Fruit fly (Drosophila melanogaster) Kc167 (cell line): ENCODE measurements around the gene smg.

Experiments
- Myc ChIP-seq: fragments of >200 bp; optimal IDR thresholded peaks from 2 replicates; lab custom pipeline; 2017; ENCODE audit warnings: missing external identifiers
- Sin3A ChIP-seq: fragments of >200 bp; optimal IDR thresholded peaks from 2 replicates; lab custom pipeline; 2018; ENCODE audit warnings: missing external identifiers
- h ChIP-seq: fragments of >200 bp; optimal IDR thresholded peaks from 3 replicates; lab custom pipeline; 2018; ENCODE audit warnings: missing external identifiers
- insv ChIP-seq: fragments of >200 bp; optimal IDR thresholded peaks from 3 replicates; lab custom pipeline; 2018; ENCODE audit warnings: missing external identifiers
- psq ChIP-seq: fragments of >200 bp; optimal IDR thresholded peaks from 2 replicates; lab custom pipeline; 2017; ENCODE audit warnings: missing external identifiers
- ttk ChIP-seq: sonication (Bioruptor generic); optimal IDR thresholded peaks from 2 replicates; lab custom pipeline; 2017; ENCODE audit warnings: missing external identifiers

Gene smg

dm6 chr3L:8986582-8986981 is 11.2 kb downstream of the smg start, which contains the start of gene CG5068:
Gene CG5068 (plus strand): TSS chr3L:8986710.
- no peak for TF ChIP-seq psq (lab: Kevin White, UChicago)
- no peak for TF ChIP-seq insv (lab: Kevin White, UChicago)
- no peak for TF ChIP-seq Myc
- no peak for TF ChIP-seq ttk (lab: Kevin White, UChicago)
- TF ChIP-seq Sin3A (lab: Kevin White, UChicago): no peak
- TF ChIP-seq h (lab: Kevin White, UChicago): no peak

dm6 chr3L:8985848-8986320 is 11.9 kb downstream of the smg start, which contains the start of gene Galk:
Gene Galk (minus strand): TSS chr3L:8986091.
- no peak for TF ChIP-seq psq (lab: Kevin White, UChicago)
- TF ChIP-seq insv (lab: Kevin White, UChicago): no peak
- TF ChIP-seq Sin3A (lab: Kevin White, UChicago): no peak
- TF ChIP-seq ttk (lab: Kevin White, UChicago): no peak
- TF ChIP-seq h (lab: Kevin White, UChicago): no peak
- TF ChIP-seq Myc: no peak

dm6 chr3L:8985132-8985847 is 12.5 kb downstream of the smg start:
- TF ChIP-seq Sin3A (lab: Kevin White, UChicago) (no peak), psq (lab: Kevin White, UChicago) (no peak), ttk (lab: Kevin White, UChicago) (no peak), insv (lab: Kevin White, UChicago) (no peak), Myc (no peak), h (lab: Kevin White, UChicago) (no peak)

dm6 chr3L:8982044-8982443 is 15.7 kb downstream of the smg start:
- TF ChIP-seq psq (lab: Kevin White, UChicago): no peak
- TF ChIP-seq h (lab: Kevin White, UChicago): no peak
- no peak for TF ChIP-seq ttk (lab: Kevin White, UChicago)
- no peak for TF ChIP-seq Myc

- TF ChIP-seq Myc (no peak), insv (lab: Kevin White, UChicago) (no peak), psq (lab: Kevin White, UChicago) (no peak)
Observed at dm6 chr3L:8981495-8981894, 16.3 kb downstream of the smg start, which contains the start of gene CG13314. Gene CG13314 (plus strand): TSS chr3L:8981795.

dm6 chr3L:8979780-8980179 is 18.0 kb downstream of the smg start, which contains the start of gene CG5644:
Gene CG5644 (minus strand): TSS chr3L:8979880.
- TF ChIP-seq insv (lab: Kevin White, UChicago) (no peak), h (lab: Kevin White, UChicago) (no peak), Sin3A (lab: Kevin White, UChicago) (no peak), ttk (lab: Kevin White, UChicago) (no peak), Myc (no peak), psq (lab: Kevin White, UChicago) (no peak)

- TF ChIP-seq h (lab: Kevin White, UChicago) (no peak), Sin3A (lab: Kevin White, UChicago) (no peak), psq (lab: Kevin White, UChicago) (no peak), insv (lab: Kevin White, UChicago) (no peak), ttk (lab: Kevin White, UChicago) (no peak), Myc (no peak)
Observed at dm6 chr3L:8978678-8979413, 18.9 kb downstream of the smg start.

dm6 chr3L:8974478-8975477 is 23.0 kb downstream of the smg start, which contains the start of the genes pix and Srp68:
Gene pix (minus strand): TSS chr3L:8974765.
Gene Srp68 (plus strand): TSS chr3L:8975046.
- TF ChIP-seq insv (lab: Kevin White, UChicago) (no peak), Sin3A (lab: Kevin White, UChicago) (no peak), psq (lab: Kevin White, UChicago) (no peak), ttk (lab: Kevin White, UChicago) (no peak), Myc (no peak), h (lab: Kevin White, UChicago) (no peak)

dm6 chr3L:8968437-8968836 is 29.4 kb downstream of the smg start, which contains the start of gene CG5026:
Gene CG5026 (plus strand): TSS chr3L:8968528.
- TF ChIP-seq h (lab: Kevin White, UChicago): no peak
- no peak for TF ChIP-seq psq (lab: Kevin White, UChicago)
- TF ChIP-seq Myc: no peak
- no peak for TF ChIP-seq Sin3A (lab: Kevin White, UChicago)
- TF ChIP-seq insv (lab: Kevin White, UChicago): no peak
- no peak for TF ChIP-seq ttk (lab: Kevin White, UChicago)

dm6 chr3L:8966324-8967011 is 31.3 kb downstream of the smg start, which contains the start of the genes CG5653 and CG5021:
Gene CG5653 (minus strand): TSS chr3L:8966374.
Gene CG5021 (plus strand): TSS chr3L:8966829.
- TF ChIP-seq Myc: no peak
- no peak for TF ChIP-seq psq (lab: Kevin White, UChicago)
- TF ChIP-seq Sin3A (lab: Kevin White, UChicago): no peak
- no peak for TF ChIP-seq ttk (lab: Kevin White, UChicago)
- TF ChIP-seq h (lab: Kevin White, UChicago): no peak
